Worm (Caenorhabditis elegans): ENCODE measurements around the gene sod-5.

ce11 chrII:4372867-4373397 is 44.5 kb upstream of the sod-5 start:
- TF ChIP-seq ztf-6 (GFP tag; IDR thresholded peaks at IDR 0.05) (no peak), unc-130 (GFP tag; optimal IDR thresholded peaks at IDR 0.05) (no peak), ama-1 (optimal IDR thresholded peaks at IDR 0.05) (no peak), ama-1 (GFP tag; optimal IDR thresholded peaks at IDR 0.05) (no peak), T26A5.8 (tag; optimal IDR thresholded peaks at IDR 0.05) (no peak), nfya-1 (tag; optimal IDR thresholded peaks at IDR 0.05; ENCODE audit: borderline replicate concordance, insufficient read depth) (no peak), F49E8.2 (tag; optimal IDR thresholded peaks at IDR 0.05; ENCODE audit: insufficient read depth) (no peak)
